Worm (Caenorhabditis elegans): ENCODE measurements around the gene npr-42.
A peak's percentile ranks its signal among the peaks of the same experiment; 100 is the strongest.

Gene npr-42

DNA sequence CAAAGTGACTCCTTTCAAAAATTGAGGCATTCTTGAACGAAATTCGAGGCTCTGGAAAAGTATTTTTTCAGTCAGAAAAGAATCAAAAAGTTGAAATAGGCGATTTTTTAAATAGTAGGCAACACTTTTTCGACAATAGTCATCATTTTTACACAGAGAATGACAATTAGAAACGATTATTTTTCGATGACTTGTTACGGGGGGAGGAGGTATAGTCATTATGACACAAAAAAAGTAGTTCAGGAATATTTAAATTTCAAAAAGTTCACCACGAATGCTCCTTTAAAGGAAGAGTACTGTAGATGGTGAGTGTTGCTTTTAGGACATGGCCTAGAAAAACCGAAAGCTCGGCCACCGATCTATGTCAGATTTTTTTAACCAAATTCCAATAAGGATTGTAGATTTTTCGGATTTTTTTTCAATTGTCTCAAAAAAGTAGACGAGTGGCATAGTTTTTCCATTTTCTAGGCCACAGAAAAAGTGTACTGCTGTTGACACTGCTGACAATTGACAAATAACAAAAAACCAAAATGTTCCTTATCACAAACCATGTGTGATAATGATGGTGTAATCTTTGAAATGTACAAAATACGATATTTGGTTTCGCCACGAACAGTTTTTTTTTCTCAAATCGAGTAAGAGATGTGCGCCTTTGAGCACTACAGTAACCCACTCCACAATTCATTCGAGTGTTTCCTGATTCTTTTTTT, 31.1 kb downstream of the npr-42 start, which contains the start of gene Y52E8A.3:
Gene Y52E8A.3, minus strand, starts transcription at position 51 of the 710 bp plus-strand sequence.
- TF ChIP-seq egrh-3 (GFP tag; IDR thresholded peaks at IDR 0.05) (no peak), F49E8.2 (tag; optimal IDR thresholded peaks at IDR 0.05; ENCODE audit: insufficient read depth) (no peak), hmg-20 (GFP tag; IDR thresholded peaks at IDR 0.05) (no peak)

DNA sequence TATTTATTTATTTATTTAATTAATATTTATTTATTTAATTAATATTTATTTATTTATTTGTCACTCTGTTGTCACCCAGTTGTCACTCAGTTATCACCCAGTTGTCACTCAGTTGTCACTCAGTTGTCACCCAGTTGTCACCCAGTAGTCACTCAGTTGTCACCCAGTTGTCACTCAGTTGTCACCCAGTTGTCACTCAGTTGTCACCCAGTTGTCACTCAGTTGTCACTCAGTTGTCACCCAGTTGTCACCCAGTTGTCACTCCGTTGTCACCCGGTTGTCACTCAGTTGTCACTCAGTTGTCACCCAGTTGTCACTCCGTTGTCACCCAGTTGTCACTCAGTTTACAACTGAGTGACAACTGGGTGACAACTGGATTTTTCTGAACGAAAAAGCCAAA, 33.1 kb downstream of the npr-42 start:
- TF ChIP-seq bed-1 (GFP tag; IDR thresholded peaks at IDR 0.05), result 0 out of 2 replicates have a peak, but pooled peaks have one; percentile 63
- TF ChIP-seq nhr-120 (GFP tag; IDR thresholded peaks at IDR 0.05), result peak; percentile 73; the same call in 1 of the 2 replicates
- TF ChIP-seq unc-62 (GFP tag; optimal IDR thresholded peaks at IDR 0.05), result peak; percentile 89

DNA sequence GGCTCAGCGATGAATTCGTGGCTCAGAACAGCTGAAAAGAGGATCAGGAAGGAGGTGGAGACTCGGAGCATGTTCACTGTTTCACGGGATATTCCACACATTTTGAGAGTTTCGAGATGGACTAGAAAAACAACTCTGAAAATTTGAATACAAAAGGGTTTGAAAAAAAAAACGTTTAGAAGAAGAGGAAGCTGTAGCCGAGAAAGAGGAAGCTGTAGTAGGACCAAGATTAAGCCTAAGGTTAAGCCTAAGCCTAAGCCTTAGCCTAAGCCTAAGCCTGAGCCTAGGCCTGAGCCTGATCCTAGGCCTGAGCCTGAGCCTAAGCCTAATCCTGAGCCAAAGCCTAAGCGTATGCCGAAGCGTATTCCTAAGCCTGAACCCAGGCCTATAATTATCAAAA, 36.1 kb downstream of the npr-42 start, which contains the start of gene plep-1:
Gene plep-1, minus strand, starts transcription at position 101 of the 400 bp plus-strand sequence.
- no peak for TF ChIP-seq C06A6.2 (GFP tag; conservative IDR thresholded peaks at IDR 0.05)
- no peak for TF ChIP-seq lin-35 (GFP tag; optimal IDR thresholded peaks at IDR 0.05)
- TF ChIP-seq cebp-2 (GFP tag; IDR thresholded peaks at IDR 0.05), result no peak
- no peak for TF ChIP-seq athp-1 (tag; optimal IDR thresholded peaks at IDR 0.05)
- no peak for TF ChIP-seq attf-6 (GFP tag; IDR thresholded peaks at IDR 0.05)
- no peak for TF ChIP-seq ceh-100 (GFP tag; IDR thresholded peaks at IDR 0.05)
- TF ChIP-seq F55B11.4 (tag; optimal IDR thresholded peaks at IDR 0.05; ENCODE audit: borderline replicate concordance, insufficient read depth), result no peak
- no peak for TF ChIP-seq madf-3 (GFP tag; IDR thresholded peaks at IDR 0.05)
- TF ChIP-seq bed-2 (GFP tag; IDR thresholded peaks at IDR 0.05), result no peak
- TF ChIP-seq attf-3 (GFP tag; conservative IDR thresholded peaks at IDR 0.05), result no peak
- TF ChIP-seq snpc-1.1 (tag; optimal IDR thresholded peaks at IDR 0.05; ENCODE audit: insufficient read depth), result no peak
- TF ChIP-seq F39B2.1 (GFP tag; IDR thresholded peaks at IDR 0.05), result no peak

ce11 chrII:4316011-4316410, 40.0 kb downstream of the npr-42 start, which contains the start of gene srw-40:
Gene srw-40, minus strand, starts transcription at chrII:4316111.
- TF ChIP-seq tlf-1 (GFP tag; optimal IDR thresholded peaks at IDR 0.05) (no peak), C17E4.6 (GFP tag; IDR thresholded peaks at IDR 0.05) (no peak), snpc-1.3 (tag; optimal IDR thresholded peaks at IDR 0.05; ENCODE audit: insufficient read depth) (no peak), snpc-1.1 (tag; optimal IDR thresholded peaks at IDR 0.05; ENCODE audit: insufficient read depth) (no peak), F22D6.2 (tag; optimal IDR thresholded peaks at IDR 0.05) (no peak), snpc-3.4 (tag; optimal IDR thresholded peaks at IDR 0.05) (no peak), ztf-25 (GFP tag; IDR thresholded peaks at IDR 0.05) (no peak), rpc-1 (optimal IDR thresholded peaks at IDR 0.05) (no peak), rpc-1 (tag; optimal IDR thresholded peaks at IDR 0.05) (no peak), aptf-2 (GFP tag; conservative IDR thresholded peaks at IDR 0.05) (no peak), ekl-4 (GFP tag; IDR thresholded peaks at IDR 0.05) (no peak), hmg-20 (GFP tag; IDR thresholded peaks at IDR 0.05) (no peak)

DNA sequence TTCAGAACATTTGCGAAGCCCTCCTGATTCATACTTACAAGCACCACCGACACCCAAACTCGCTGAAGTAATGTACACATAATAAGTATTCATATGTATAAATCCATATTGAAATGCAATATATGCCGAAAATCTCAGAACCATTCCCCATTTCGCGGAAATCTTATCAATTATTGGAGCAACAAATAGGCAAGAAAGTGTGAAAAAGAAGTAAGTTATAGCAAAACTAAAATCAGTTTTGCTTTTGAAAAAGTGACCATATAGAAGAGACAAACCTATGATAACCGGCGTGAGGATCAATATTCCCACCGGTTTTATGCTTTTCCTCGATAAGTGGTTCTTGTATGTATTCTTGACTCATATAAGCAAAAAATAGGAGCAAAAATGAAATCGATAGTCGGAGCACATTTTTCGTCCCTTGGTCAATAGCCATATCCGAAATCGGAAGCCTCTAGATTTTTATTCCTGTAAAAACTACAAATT, 43.6 kb downstream of the npr-42 start, which contains the start of gene Y52E8A.6:
Gene Y52E8A.6, minus strand, starts transcription at position 433 of the 483 bp plus-strand sequence.
- TF ChIP-seq ztf-26 (tag; optimal IDR thresholded peaks at IDR 0.05), result no peak
- TF ChIP-seq unc-62 (GFP tag; optimal IDR thresholded peaks at IDR 0.05), result no peak

Data from whole organism, young adult.